Worm (Caenorhabditis elegans): ENCODE data around the gene R04A9.9.

ce11 chrX:382692-383091 is 7.7 kb downstream of the R04A9.9 start, which contains the start of gene ife-2:
- TF ChIP-seq ztf-11 (tag; optimal IDR thresholded peaks at IDR 0.05) (no peak), ces-1 (GFP tag; optimal IDR thresholded peaks at IDR 0.05) (no peak), lin-39 (tag; optimal IDR thresholded peaks at IDR 0.05) (no peak), fkh-10 (GFP tag; optimal IDR thresholded peaks at IDR 0.05) (no peak), daf-12 (tag; optimal IDR thresholded peaks at IDR 0.05) (no peak), nhr-6 (tag; optimal IDR thresholded peaks at IDR 0.05) (peak; percentile 75), lin-1 (GFP tag; IDR thresholded peaks at IDR 0.05) (no peak), R02D3.7 (tag; optimal IDR thresholded peaks at IDR 0.05) (no peak), Y105C5A.15 (GFP tag; IDR thresholded peaks at IDR 0.05) (no peak), egl-27 (tag; optimal IDR thresholded peaks at IDR 0.05) (no peak), nhr-11 (tag; optimal IDR thresholded peaks at IDR 0.05) (peak; percentile 39)

Measured in whole organism, L4 larva.